Worm (Caenorhabditis elegans): ENCODE data around the gene irld-64.

irld-64 gene

DNA sequence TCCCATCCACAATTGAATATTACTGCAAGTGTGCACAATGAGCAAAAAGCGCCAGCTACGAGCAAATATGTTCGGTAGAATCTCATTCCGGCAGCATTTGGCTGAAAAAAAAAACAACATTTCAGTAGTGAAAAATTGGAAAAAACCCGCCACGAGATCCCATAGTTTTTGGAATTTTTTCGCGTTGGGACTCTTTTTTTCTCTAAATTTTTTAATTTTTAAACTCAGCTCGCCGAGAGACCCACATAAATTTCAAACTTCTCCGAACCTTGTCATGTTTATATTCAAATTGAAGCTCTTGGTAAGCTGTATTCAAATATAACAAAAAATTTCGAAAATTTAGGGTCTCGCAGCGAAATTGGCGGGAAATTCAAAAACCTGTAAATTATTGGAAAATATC, 36.1 kb downstream of the irld-64 start, which contains the start of gene sqv-2:
TSS of gene sqv-2 (minus strand) at position 101 of the 400 bp plus-strand sequence.
- TF ChIP-seq zfp-2 (tag; optimal IDR thresholded peaks at IDR 0.05), result no peak
- TF ChIP-seq vab-7 (GFP tag; IDR thresholded peaks at IDR 0.05), result no peak
- no peak for TF ChIP-seq Y5F2A.4 (GFP tag; optimal IDR thresholded peaks at IDR 0.05)
- no peak for TF ChIP-seq fos-1 (tag; optimal IDR thresholded peaks at IDR 0.05)
- TF ChIP-seq lir-3 (tag; optimal IDR thresholded peaks at IDR 0.05), result no peak
- no peak for TF ChIP-seq ceh-32 (tag; optimal IDR thresholded peaks at IDR 0.05; ENCODE audit: poor library complexity)
- no peak for TF ChIP-seq hmg-1.1 (GFP tag; IDR thresholded peaks at IDR 0.05)
- TF ChIP-seq nhr-237 (tag; optimal IDR thresholded peaks at IDR 0.05), result no peak
- TF ChIP-seq attf-4 (tag; optimal IDR thresholded peaks at IDR 0.05), result no peak
- no peak for TF ChIP-seq lim-7 (GFP tag; IDR thresholded peaks at IDR 0.05)
- no peak for TF ChIP-seq daf-12 (tag; optimal IDR thresholded peaks at IDR 0.05)
- TF ChIP-seq skn-1 (tag; optimal IDR thresholded peaks at IDR 0.05), result no peak

DNA sequence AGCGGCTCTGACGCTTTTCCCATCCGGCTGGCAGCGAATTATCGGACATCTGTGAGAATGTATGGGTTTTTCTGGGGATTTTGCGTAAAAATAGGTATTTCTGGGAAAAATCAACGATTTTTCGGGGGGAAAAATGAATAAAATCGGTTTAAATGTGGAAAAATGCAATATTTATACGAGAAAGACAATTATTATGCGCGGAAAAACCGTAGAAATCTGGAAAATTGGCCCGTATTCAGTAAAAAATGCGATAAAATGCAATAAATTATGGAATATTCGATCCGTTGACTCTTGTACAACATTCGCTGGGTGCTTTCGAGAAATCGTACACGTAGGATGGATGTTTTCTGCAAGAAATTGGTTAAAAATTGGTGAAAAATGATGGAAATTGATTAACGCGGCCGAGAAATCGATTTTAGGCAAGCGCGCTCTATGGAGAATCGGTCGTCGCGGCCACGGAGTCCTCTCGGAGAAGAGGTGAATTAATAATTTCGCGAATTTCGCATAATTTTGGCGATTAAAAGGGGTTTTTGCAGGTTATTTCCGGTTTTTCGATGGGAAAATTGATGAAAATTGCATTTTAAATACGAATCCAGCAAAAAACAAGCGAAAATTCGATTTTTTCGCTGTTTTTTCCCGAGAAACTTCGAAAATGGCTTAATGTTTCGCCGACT, 41.3 kb downstream of the irld-64 start, which contains the start of gene pinn-1:
TSS of gene pinn-1 (minus strand) at position 51 of the 674 bp plus-strand sequence.
- TF ChIP-seq lin-1 (GFP tag; IDR thresholded peaks at IDR 0.05) (peak; percentile 48; the same call in 1 of the 2 replicates), ztf-11 (tag; optimal IDR thresholded peaks at IDR 0.05) (no peak), hmg-1.1 (GFP tag; IDR thresholded peaks at IDR 0.05) (peak; percentile 79), lim-7 (GFP tag; IDR thresholded peaks at IDR 0.05) (no peak), ztf-7 (tag; optimal IDR thresholded peaks at IDR 0.05) (peak; percentile 77), zfp-3 (GFP tag; conservative IDR thresholded peaks at IDR 0.05) (peak; percentile 78; the same call in 1 of the 2 replicates), nhr-25 (tag; optimal IDR thresholded peaks at IDR 0.05; ENCODE audit: borderline replicate concordance, insufficient read depth) (peak; percentile 59), aly-2 (tag; optimal IDR thresholded peaks at IDR 0.05) (no peak), F37D6.2 (tag; optimal IDR thresholded peaks at IDR 0.05) (peak; percentile 65), mdt-29 (GFP tag; IDR thresholded peaks at IDR 0.05) (peak; percentile 74), spr-1 (tag; optimal IDR thresholded peaks at IDR 0.05) (peak; percentile 64), snpc-1.2 (GFP tag; IDR thresholded peaks at IDR 0.05) (peak; percentile 75; the same call in 1 of the 2 replicates), ces-1 (GFP tag; optimal IDR thresholded peaks at IDR 0.05) (no peak), lin-38 (GFP tag; IDR thresholded peaks at IDR 0.05) (peak; percentile 99), lin-29 (GFP tag; IDR thresholded peaks at IDR 0.05) (no peak), mdl-1 (tag; optimal IDR thresholded peaks at IDR 0.05) (no peak), jun-1 (tag; optimal IDR thresholded peaks at IDR 0.05) (peak; percentile 68), ceh-44 (GFP tag; IDR thresholded peaks at IDR 0.05) (peak; percentile 87), tra-1 (GFP tag; IDR thresholded peaks at IDR 0.05) (peak; percentile 82), ctbp-1 (GFP tag; IDR thresholded peaks at IDR 0.05) (peak; percentile 72), vab-7 (GFP tag; IDR thresholded peaks at IDR 0.05) (peak; percentile 74), unc-62 (GFP tag; optimal IDR thresholded peaks at IDR 0.05 in 1 of 2) (no peak), unc-62 (tag; optimal IDR thresholded peaks at IDR 0.05) (no peak), ceh-28 (tag; optimal IDR thresholded peaks at IDR 0.05) (peak; percentile 46), F26F4.8 (GFP tag; conservative IDR thresholded peaks at IDR 0.05) (no peak), F49E8.2 (tag; optimal IDR thresholded peaks at IDR 0.05; ENCODE audit: borderline replicate concordance) (peak; percentile 57), nhr-237 (tag; optimal IDR thresholded peaks at IDR 0.05) (no peak), ceh-62 (tag; optimal IDR thresholded peaks at IDR 0.05) (no peak), dve-1 (tag; optimal IDR thresholded peaks at IDR 0.05; ENCODE audit: insufficient read depth) (peak; percentile 78), zag-1 (tag; optimal IDR thresholded peaks at IDR 0.05) (no peak), egl-43 (GFP tag; IDR thresholded peaks at IDR 0.05) (0 out of 2 replicates have a peak, but pooled peaks have one; percentile 19), ceh-20 (GFP tag; IDR thresholded peaks at IDR 0.05) (peak; percentile 91), ama-1 (optimal IDR thresholded peaks at IDR 0.05) (no peak), nhr-42 (GFP tag; IDR thresholded peaks at IDR 0.05) (peak; percentile 83; the same call in 1 of the 2 replicates), Y105C5A.15 (GFP tag; IDR thresholded peaks at IDR 0.05) (0 out of 2 replicates have a peak, but pooled peaks have one; percentile 20), T26A8.4 (GFP tag; IDR thresholded peaks at IDR 0.05) (peak; percentile 79), tag-97 (GFP tag; IDR thresholded peaks at IDR 0.05) (peak; percentile 87; the same call in 1 of the 2 replicates), nhr-11 (tag; optimal IDR thresholded peaks at IDR 0.05) (peak; percentile 53), nhr-41 (GFP tag; IDR thresholded peaks at IDR 0.05) (no peak), daf-16 (GFP tag; optimal IDR thresholded peaks at IDR 0.05) (peak in 1 of 2 experiments; percentile 36), daf-16 (tag; optimal IDR thresholded peaks at IDR 0.05) (no peak), attf-4 (tag; optimal IDR thresholded peaks at IDR 0.05) (no peak)
